Fruit fly (Drosophila melanogaster) whole organism: ENCODE measurements around the gene pico.

ENCODE experiments used
- CG8478 ChIP-seq: fragments of >200 bp; optimal IDR thresholded peaks from 2 replicates; lab custom pipeline; 2018; ENCODE audit warnings: inconsistent platforms
- Dll ChIP-seq: fragments of >200 bp; optimal IDR thresholded peaks from 2 replicates; lab custom pipeline; 2017
- EcR ChIP-seq, 2 experiments: fragments of >200 bp; optimal IDR thresholded peaks; 2 replicates each; lab custom pipeline; 2017; ENCODE audit warnings: missing biosample characterization in 2 of 2, missing genetic modification characterization in 2 of 2, missing genetic modification reagents in 2 of 2
- pan ChIP-seq: fragments of >200 bp; optimal IDR thresholded peaks from 2 replicates; lab custom pipeline; 2017
- psq ChIP-seq: fragments of >200 bp; optimal IDR thresholded peaks from 2 replicates; lab custom pipeline; 2017
- usp ChIP-seq: fragments of >200 bp; optimal IDR thresholded peaks from 2 replicates; lab custom pipeline; 2017; ENCODE audit warnings: missing biosample characterization, missing genetic modification characterization, mixed read lengths

DNA sequence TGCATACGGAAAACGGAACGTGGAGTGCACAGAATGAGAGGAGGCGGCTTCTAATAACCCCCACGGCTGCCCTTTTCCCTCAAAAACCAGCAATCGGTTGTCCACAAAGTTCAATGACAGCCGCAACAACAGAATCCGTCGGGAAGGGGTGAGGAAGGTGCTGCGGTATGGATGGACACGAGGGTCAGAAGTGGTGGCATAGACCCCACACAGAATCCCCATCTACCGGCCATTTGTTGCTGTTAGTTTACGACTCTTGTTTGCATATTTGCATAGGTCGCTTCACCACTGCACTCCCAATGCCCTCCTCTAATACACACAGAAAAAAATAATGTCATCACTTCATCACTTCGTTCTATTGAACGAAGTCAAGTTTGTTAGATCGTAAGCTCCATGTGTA is 12.8 kb downstream of the pico start:
- TF ChIP-seq Dll (no peak), EcR (GFP tag; optimal IDR thresholded peaks at IDR 0.05; lab: Kevin White, UChicago) (no peak), CG8478 (lab: Kevin White, UChicago) (no peak), pan (lab: Kevin White, UChicago) (no peak), psq (lab: Kevin White, UChicago) (no peak), usp (GFP tag; lab: Kevin White, UChicago) (no peak)
